Worm (Caenorhabditis elegans) whole organism, mixed stage, embryonic: ENCODE measurements around the gene picc-1.

ENCODE experiments used
- M03D4.4 ChIP-seq: sonication (generic microtip); optimal IDR thresholded peaks from 2 replicates; lab custom pipeline; 2017; ENCODE audit warnings: mild to moderate bottlenecking, missing genetic modification characterization, missing compliant biosample characterization
- bed-3 ChIP-seq: fragments of 200-800 bp; sonication (Bioruptor generic); optimal IDR thresholded peaks from 3 replicates; lab custom pipeline; 2018; ENCODE audit warnings: mild to moderate bottlenecking, missing genetic modification characterization, moderate library complexity, missing compliant biosample characterization
- ceh-39 ChIP-seq: fragments of 150-350 bp; optimal IDR thresholded peaks from 2 replicates; lab custom pipeline; 2014; ENCODE audit warnings: missing biosample characterization, missing genetic modification characterization
- ceh-83 ChIP-seq: fragments of 200-800 bp; sonication (Bioruptor generic); optimal IDR thresholded peaks from 2 replicates; lab custom pipeline; 2018; ENCODE audit warnings: mild to moderate bottlenecking, missing genetic modification characterization, missing compliant biosample characterization
- cnd-1 ChIP-seq: fragments of 200-800 bp; sonication (Bioruptor generic); optimal IDR thresholded peaks from 2 replicates; lab custom pipeline; 2018; ENCODE audit warnings: mild to moderate bottlenecking, missing genetic modification characterization, missing compliant biosample characterization
- drap-1 ChIP-seq: fragments of 200-800 bp; sonication (Bioruptor generic); optimal IDR thresholded peaks from 3 replicates; lab custom pipeline; 2018; ENCODE audit warnings: mild to moderate bottlenecking, missing genetic modification characterization, missing compliant biosample characterization
- elt-1 ChIP-seq: sonication (generic microtip); optimal IDR thresholded peaks from 2 replicates; lab custom pipeline; 2017; ENCODE audit warnings: missing genetic modification characterization, mild to moderate bottlenecking, missing compliant biosample characterization, antibody characterized with exemption, moderate library complexity, borderline replicate concordance; ENCODE audit not compliant: insufficient read depth
- elt-3 ChIP-seq: fragments of 150-350 bp; optimal IDR thresholded peaks from 2 replicates; lab custom pipeline; 2014; ENCODE audit warnings: missing biosample characterization, missing genetic modification characterization
- flh-1 ChIP-seq: fragments of 200-800 bp; sonication (Bioruptor generic); optimal IDR thresholded peaks from 2 replicates; lab custom pipeline; 2018; ENCODE audit warnings: mild to moderate bottlenecking, missing genetic modification characterization, moderate library complexity, missing compliant biosample characterization
- hlh-1 ChIP-seq: fragments of 150-350 bp; optimal IDR thresholded peaks from 2 replicates; lab custom pipeline; 2014; ENCODE audit warnings: missing biosample characterization, missing genetic modification reagents, missing genetic modification characterization
- lin-13 ChIP-seq: fragments of 150-350 bp; optimal IDR thresholded peaks from 2 replicates; lab custom pipeline; 2014; ENCODE audit warnings: missing biosample characterization, missing genetic modification characterization
- lin-32 ChIP-seq: fragments of 200-800 bp; sonication (Bioruptor generic); optimal IDR thresholded peaks from 2 replicates; lab custom pipeline; 2018; ENCODE audit warnings: mild to moderate bottlenecking, missing genetic modification characterization, missing compliant biosample characterization
- lsy-2 ChIP-seq: fragments of 150-350 bp; optimal IDR thresholded peaks from 2 replicates; lab custom pipeline; 2014; ENCODE audit warnings: missing biosample characterization, missing genetic modification characterization
- mab-5 ChIP-seq: fragments of 150-350 bp; optimal IDR thresholded peaks from 2 replicates; lab custom pipeline; 2014; ENCODE audit warnings: missing biosample characterization, missing genetic modification characterization
- mep-1 ChIP-seq: fragments of 150-350 bp; optimal IDR thresholded peaks from 2 replicates; lab custom pipeline; 2017; ENCODE audit warnings: missing biosample characterization, missing genetic modification reagents, missing genetic modification characterization, inconsistent platforms
- mls-2 ChIP-seq: sonication (generic microtip); optimal IDR thresholded peaks from 2 replicates; lab custom pipeline; 2016; ENCODE audit warnings: mild to moderate bottlenecking, missing genetic modification characterization, moderate library complexity, missing compliant biosample characterization
- nhr-12 ChIP-seq: fragments of 150-350 bp; optimal IDR thresholded peaks from 2 replicates; lab custom pipeline; 2014; ENCODE audit warnings: missing biosample characterization, missing genetic modification characterization
- nhr-237 ChIP-seq: fragments of 150-350 bp; optimal IDR thresholded peaks from 2 replicates; lab custom pipeline; 2014; ENCODE audit warnings: missing biosample characterization, missing genetic modification characterization
- nhr-28 ChIP-seq: fragments of 150-350 bp; optimal IDR thresholded peaks from 2 replicates; lab custom pipeline; 2014; ENCODE audit warnings: missing biosample characterization, missing genetic modification characterization
- nhr-76 ChIP-seq: sonication (generic microtip); optimal IDR thresholded peaks from 2 replicates; lab custom pipeline; 2017; ENCODE audit warnings: missing biosample characterization, missing genetic modification characterization
- pha-4 ChIP-seq: fragments of 150-350 bp; optimal IDR thresholded peaks from 2 replicates; lab custom pipeline; 2018; ENCODE audit warnings: missing biosample characterization, missing genetic modification reagents, missing genetic modification characterization
- sem-2 ChIP-seq: fragments of 200-800 bp; sonication (Bioruptor generic); optimal IDR thresholded peaks from 2 replicates; lab custom pipeline; 2018; ENCODE audit warnings: mild to moderate bottlenecking, missing genetic modification characterization, missing compliant biosample characterization
- snpc-4 ChIP-seq: fragments of 150-350 bp; optimal IDR thresholded peaks from 2 replicates; lab custom pipeline; 2014; ENCODE audit warnings: missing biosample characterization, missing genetic modification characterization
- sptf-1 ChIP-seq: sonication (generic microtip); optimal IDR thresholded peaks from 2 replicates; lab custom pipeline; 2017; ENCODE audit warnings: mild to moderate bottlenecking, missing genetic modification characterization, moderate library complexity, missing compliant biosample characterization
- tbx-8 ChIP-seq: fragments of 200-800 bp; sonication (Bioruptor generic); optimal IDR thresholded peaks from 2 replicates; lab custom pipeline; 2018; ENCODE audit warnings: mild to moderate bottlenecking, missing genetic modification characterization, moderate library complexity, missing compliant biosample characterization
- unc-120 ChIP-seq: sonication (generic microtip); optimal IDR thresholded peaks from 2 replicates; lab custom pipeline; 2017; ENCODE audit warnings: missing genetic modification characterization, missing compliant biosample characterization; ENCODE audit not compliant: poor library complexity, severe bottlenecking
- unc-39 ChIP-seq: fragments of 150-350 bp; optimal IDR thresholded peaks from 2 replicates; lab custom pipeline; 2014; ENCODE audit warnings: missing biosample characterization, missing genetic modification characterization
- unc-62 ChIP-seq: fragments of 150-350 bp; optimal IDR thresholded peaks from 2 replicates; lab custom pipeline; 2014; ENCODE audit warnings: missing biosample characterization, missing genetic modification reagents, missing genetic modification characterization
- zip-8 ChIP-seq: fragments of 150-350 bp; optimal IDR thresholded peaks from 2 replicates; lab custom pipeline; 2014; ENCODE audit warnings: missing biosample characterization, missing genetic modification characterization
- ztf-11 ChIP-seq: fragments of 150-350 bp; optimal IDR thresholded peaks from 2 replicates; lab custom pipeline; 2014; ENCODE audit warnings: missing biosample characterization, missing genetic modification characterization

picc-1 gene

ce11 chrV:6003301-6003700, 15.5 kb upstream of the picc-1 start, which contains the start of gene fos-1:
TSS of gene fos-1 (plus strand) at chrV:6003601.
- TF ChIP-seq nhr-28 (tag; lab: Kevin White, UChicago) (no peak), hlh-1 (tag; lab: Kevin White, UChicago) (no peak), snpc-4 (tag; lab: Kevin White, UChicago) (no peak), sptf-1 (no peak), unc-120 (tag; lab: Kevin White, UChicago) (no peak), bed-3 (GFP tag; lab: Kevin White, UChicago) (no peak), nhr-76 (tag; lab: Kevin White, UChicago) (no peak), M03D4.4 (tag; lab: Kevin White, UChicago) (no peak), drap-1 (no peak), mep-1 (tag; lab: Kevin White, UChicago) (no peak)

- TF ChIP-seq lsy-2 (tag; lab: Kevin White, UChicago) (no peak), nhr-12 (tag; lab: Kevin White, UChicago) (no peak), mls-2 (tag; lab: Kevin White, UChicago) (no peak), tbx-8 (GFP tag; lab: Kevin White, UChicago) (no peak), sem-2 (GFP tag; lab: Kevin White, UChicago) (no peak), lin-13 (tag; lab: Kevin White, UChicago) (no peak), unc-62 (GFP tag; lab: Kevin White, UChicago) (no peak), elt-1 (tag; lab: Kevin White, UChicago) (no peak), nhr-76 (tag; lab: Kevin White, UChicago) (no peak), lin-32 (no peak), nhr-28 (tag; lab: Kevin White, UChicago) (no peak), mep-1 (tag; lab: Kevin White, UChicago) (no peak), sptf-1 (no peak), unc-39 (tag; lab: Kevin White, UChicago) (no peak), ceh-39 (tag; lab: Kevin White, UChicago) (no peak), nhr-237 (tag; lab: Kevin White, UChicago) (no peak), ztf-11 (tag; lab: Kevin White, UChicago) (no peak), ceh-83 (no peak), drap-1 (no peak)
Observed at ce11 chrV:6007927-6008326, 10.9 kb upstream of the picc-1 start.

- TF ChIP-seq ztf-11 (tag; lab: Kevin White, UChicago) = no peak
Observed at ce11 chrV:6010642-6011041, 8.2 kb upstream of the picc-1 start.

ce11 chrV:6012401-6012800, 6.4 kb upstream of the picc-1 start:
- TF ChIP-seq unc-62 (GFP tag; lab: Kevin White, UChicago) (no peak), nhr-12 (tag; lab: Kevin White, UChicago) (no peak), flh-1 (no peak), nhr-76 (tag; lab: Kevin White, UChicago) (no peak), unc-39 (tag; lab: Kevin White, UChicago) (no peak), nhr-28 (tag; lab: Kevin White, UChicago) (no peak), hlh-1 (tag; lab: Kevin White, UChicago) (no peak)

ce11 chrV:6015546-6016089, 3.2 kb upstream of the picc-1 start:
- TF ChIP-seq mab-5 (tag; lab: Kevin White, UChicago) (no peak), pha-4 (no peak), sptf-1 (no peak), nhr-28 (tag; lab: Kevin White, UChicago) (no peak), elt-3 (no peak), zip-8 (tag; lab: Kevin White, UChicago) (no peak), lin-32 (no peak), cnd-1 (tag; lab: Kevin White, UChicago) (no peak), mep-1 (tag; lab: Kevin White, UChicago) (no peak), tbx-8 (GFP tag; lab: Kevin White, UChicago) (no peak), flh-1 (no peak), snpc-4 (tag; lab: Kevin White, UChicago) (no peak), ceh-39 (tag; lab: Kevin White, UChicago) (no peak), nhr-76 (tag; lab: Kevin White, UChicago) (no peak), unc-62 (GFP tag; lab: Kevin White, UChicago) (no peak)
